Fruit fly (Drosophila melanogaster): ENCODE results near the gene CG16781.

CG16781 gene

dm6 chrX:3447718-3448523, 15.9 kb downstream of the CG16781 start:
- TF ChIP-seq sqz (GFP tag; optimal IDR thresholded peaks at IDR 0.05) (no peak), CG2712 (tag; optimal IDR thresholded peaks at IDR 0.05) (peak; percentile 12), GATAe (GFP tag; conservative IDR thresholded peaks at IDR 0.05) (no peak), CG8924 (tag; optimal IDR thresholded peaks at IDR 0.05) (no peak), Ets65A (GFP tag) (no peak), BtbVII (GFP tag; optimal IDR thresholded peaks at IDR 0.05) (no peak), Dfd (GFP tag; optimal IDR thresholded peaks at IDR 0.05) (no peak), CG14965 (GFP tag; optimal IDR thresholded peaks at IDR 0.05; ENCODE audit: borderline replicate concordance) (no peak), CG1647 (GFP tag; optimal IDR thresholded peaks at IDR 0.05) (no peak), Drgx (GFP tag; IDR thresholded peaks at IDR 0.05) (peak; percentile 43), Max (GFP tag; optimal IDR thresholded peaks at IDR 0.05) (no peak), CG12219 (GFP tag; optimal IDR thresholded peaks at IDR 0.05) (no peak), CG2678 (tag; optimal IDR thresholded peaks at IDR 0.05) (no peak), CG1602 (GFP tag; optimal IDR thresholded peaks at IDR 0.05) (no peak), gfzf (GFP tag; optimal IDR thresholded peaks at IDR 0.05) (no peak), Xrp1 (GFP tag; IDR thresholded peaks at IDR 0.05) (peak; percentile 16; the same call in 1 of the 2 replicates), ara (GFP tag; IDR thresholded peaks at IDR 0.05) (peak; percentile 6; the same call in 1 of the 2 replicates), CG4360 (GFP tag; IDR thresholded peaks at IDR 0.05) (0 out of 2 replicates have a peak, but pooled peaks have one; percentile 7), Adf1 (GFP tag; IDR thresholded peaks at IDR 0.05) (no peak), jigr1 (GFP tag; IDR thresholded peaks at IDR 0.05) (no peak), pfk (GFP tag; optimal IDR thresholded peaks at IDR 0.05) (no peak), CG32532 (GFP tag; IDR thresholded peaks at IDR 0.05) (no peak), chm (GFP tag; IDR thresholded peaks at IDR 0.05) (no peak), CG3281 (GFP tag; optimal IDR thresholded peaks at IDR 0.05) (no peak), CG4282 (GFP tag; optimal IDR thresholded peaks at IDR 0.05) (no peak), phol (tag; optimal IDR thresholded peaks at IDR 0.05) (peak; percentile 2), CoRest (tag; optimal IDR thresholded peaks at IDR 0.05) (no peak), CG11695 (GFP tag; IDR thresholded peaks at IDR 0.05) (no peak), prd (optimal IDR thresholded peaks at IDR 0.05) (no peak), prd (GFP tag; IDR thresholded peaks at IDR 0.05) (peak; percentile 29; the same call in 1 of the 3 replicates), H2.0 (GFP tag; IDR thresholded peaks at IDR 0.05) (no peak), Stat92E (GFP tag; optimal IDR thresholded peaks at IDR 0.05) (no peak), CG4424 (GFP tag; optimal IDR thresholded peaks at IDR 0.05) (peak; percentile 6), CG12942 (GFP tag; optimal IDR thresholded peaks at IDR 0.05) (no peak), NfI (GFP tag; optimal IDR thresholded peaks at IDR 0.05) (no peak), tx (GFP tag; optimal IDR thresholded peaks at IDR 0.05) (no peak), Spps (tag; optimal IDR thresholded peaks at IDR 0.05) (no peak), sens (GFP tag) (peak; percentile 76), ttk (GFP tag; IDR thresholded peaks at IDR 0.05) (no peak), CG17361 (GFP tag; IDR thresholded peaks at IDR 0.05) (0 out of 3 replicates have a peak, but pooled peaks have one; percentile 14), CG6272 (GFP tag; IDR thresholded peaks at IDR 0.05) (no peak), crol (GFP tag; IDR thresholded peaks at IDR 0.05) (peak; percentile 37; the same call in 1 of the 2 replicates), nerfin-2 (GFP tag; IDR thresholded peaks at IDR 0.05; ENCODE audit: partially characterized antibody) (no peak), ATbp (GFP tag; optimal IDR thresholded peaks at IDR 0.05) (no peak), mam (GFP tag; optimal IDR thresholded peaks at IDR 0.05) (no peak), fu2 (GFP tag; optimal IDR thresholded peaks at IDR 0.05) (no peak), CG9876 (GFP tag; optimal IDR thresholded peaks at IDR 0.05) (no peak), ase (GFP tag; IDR thresholded peaks at IDR 0.05) (no peak), z (GFP tag; IDR thresholded peaks at IDR 0.05) (0 out of 3 replicates have a peak, but pooled peaks have one; percentile 17), vvl (GFP tag; IDR thresholded peaks at IDR 0.05) (0 out of 2 replicates have a peak, but pooled peaks have one; percentile 12), Hmx (GFP tag; optimal IDR thresholded peaks at IDR 0.05) (no peak)
